Fruit fly (Drosophila melanogaster) whole organism, embryonic: ENCODE results near the gene prd.

Experiments used
- Atf-2 ChIP-seq: fragments of 200-800 bp; sonication (Bioruptor generic); optimal IDR thresholded peaks from 2 replicates; lab custom pipeline; 2016; ENCODE audit warnings: missing biosample characterization, missing genetic modification characterization
- BtbVII ChIP-seq: fragments of 200-800 bp; sonication (Bioruptor generic); optimal IDR thresholded peaks from 3 replicates; lab custom pipeline; 2017; ENCODE audit warnings: missing biosample characterization, mild to moderate bottlenecking, missing genetic modification characterization
- Bteb2 ChIP-seq: fragments of 200-800 bp; sonication (Bioruptor generic); optimal IDR thresholded peaks from 2 replicates; lab custom pipeline; 2016; ENCODE audit warnings: missing biosample characterization, missing genetic modification characterization
- CG12744 ChIP-seq: fragments of 200-800 bp; sonication (Bioruptor generic); optimal IDR thresholded peaks from 2 replicates; lab custom pipeline; 2016; ENCODE audit warnings: missing biosample characterization, missing genetic modification characterization
- CG13123 ChIP-seq: fragments of 200-800 bp; sonication (Bioruptor generic); optimal IDR thresholded peaks from 2 replicates; lab custom pipeline; 2016; ENCODE audit warnings: missing biosample characterization, missing genetic modification characterization
- CG14710 ChIP-seq: fragments of 200-800 bp; sonication (Bioruptor generic); optimal IDR thresholded peaks from 3 replicates; lab custom pipeline; 2019; ENCODE audit warnings: missing biosample characterization, mild to moderate bottlenecking, missing genetic modification characterization, moderate library complexity
- CG1602 ChIP-seq: fragments of 200-800 bp; sonication (Bioruptor generic); optimal IDR thresholded peaks from 3 replicates; lab custom pipeline; 2016; ENCODE audit warnings: missing biosample characterization, missing genetic modification characterization
- CG2712 ChIP-seq: fragments of 200-800 bp; optimal IDR thresholded peaks from 3 replicates; lab custom pipeline; 2019; ENCODE audit warnings: missing biosample characterization, mild to moderate bottlenecking, missing genetic modification characterization, moderate library complexity
- CG31365 ChIP-seq: fragments of 200-800 bp; sonication (Bioruptor generic); optimal IDR thresholded peaks from 2 replicates; lab custom pipeline; 2018; ENCODE audit warnings: missing biosample characterization, mild to moderate bottlenecking, missing genetic modification characterization
- CG3163 ChIP-seq: fragments of 200-800 bp; sonication (Bioruptor generic); optimal IDR thresholded peaks from 3 replicates; lab custom pipeline; 2016; ENCODE audit warnings: missing biosample characterization, missing genetic modification characterization
- CG32767 ChIP-seq: fragments of 200-800 bp; sonication (Bioruptor generic); IDR thresholded peaks from 2 replicates; pipeline ENCODE4 v1.3.6; 2022; ENCODE audit warnings: missing biosample characterization, missing genetic modification characterization
- CG3847 ChIP-seq: fragments of 200-800 bp; sonication (Bioruptor generic); IDR thresholded peaks from 2 replicates; pipeline ENCODE4 v1.3.6; 2022; ENCODE audit warnings: missing biosample characterization, missing genetic modification characterization
- CG42726 ChIP-seq: fragments of 200-800 bp; sonication (Bioruptor generic); IDR thresholded peaks from 2 replicates; pipeline ENCODE4 v1.3.6; 2022; ENCODE audit warnings: missing biosample characterization, missing genetic modification characterization; ENCODE audit not compliant: partially characterized antibody
- CG4730 ChIP-seq: fragments of 200-800 bp; sonication (Bioruptor generic); IDR thresholded peaks from 2 replicates; pipeline ENCODE4 v1.3.6; 2022; ENCODE audit warnings: missing biosample characterization, missing genetic modification characterization
- CG5180 ChIP-seq: fragments of 200-800 bp; sonication (Bioruptor generic); optimal IDR thresholded peaks from 3 replicates; lab custom pipeline; 2017; ENCODE audit warnings: missing biosample characterization, missing genetic modification characterization, mild to moderate bottlenecking, moderate library complexity, missing genetic modification reagents
- CG6272 ChIP-seq: fragments of 200-800 bp; sonication (Bioruptor generic); IDR thresholded peaks from 2 replicates; pipeline ENCODE4 v1.3.6; 2022; ENCODE audit warnings: missing biosample characterization, missing genetic modification characterization
- CG7963 ChIP-seq: fragments of 200-800 bp; sonication (Bioruptor generic); IDR thresholded peaks from 3 replicates; pipeline ENCODE4 v1.3.6; 2022; ENCODE audit warnings: missing biosample characterization, missing genetic modification characterization; ENCODE audit not compliant: partially characterized antibody
- CoRest ChIP-seq: fragments of 200-800 bp; sonication (Bioruptor generic); optimal IDR thresholded peaks from 3 replicates; lab custom pipeline; 2018; ENCODE audit warnings: missing biosample characterization, mild to moderate bottlenecking, missing genetic modification characterization, moderate library complexity
- Doc3 ChIP-seq: fragments of 200-800 bp; sonication (Bioruptor generic); IDR thresholded peaks from 3 replicates; pipeline ENCODE4 v1.3.6; 2022; ENCODE audit warnings: missing biosample characterization, missing genetic modification characterization; ENCODE audit not compliant: partially characterized antibody
- Fer2 ChIP-seq: fragments of 200-800 bp; sonication (Bioruptor generic); optimal IDR thresholded peaks from 2 replicates; lab custom pipeline; 2018; ENCODE audit warnings: missing biosample characterization, mild to moderate bottlenecking, missing genetic modification characterization, moderate library complexity
- MBD-R2 ChIP-seq: fragments of 200-800 bp; sonication (Bioruptor generic); IDR thresholded peaks from 2 replicates; pipeline ENCODE4 v1.3.6; 2022; ENCODE audit warnings: missing biosample characterization, missing genetic modification characterization
- Mrtf ChIP-seq: fragments of 200-800 bp; sonication (Bioruptor generic); IDR thresholded peaks from 3 replicates; pipeline ENCODE4 v1.3.6; 2022; ENCODE audit warnings: missing biosample characterization, missing genetic modification characterization
- Taf1 ChIP-seq: fragments of 200-800 bp; sonication (Bioruptor generic); IDR thresholded peaks from 2 replicates; pipeline ENCODE4 v1.3.6; 2022; ENCODE audit warnings: missing biosample characterization, missing genetic modification characterization
- Tbp ChIP-seq: fragments of >200 bp; optimal IDR thresholded peaks from 2 replicates; lab custom pipeline; 2018; ENCODE audit warnings: missing biosample characterization, missing genetic modification characterization
- Trl ChIP-seq, 3 experiments: fragments of >200 bp in 2 of 3; fragments of 200-800 bp in 1 of 3; sonication (Bioruptor generic) in 1 of 3; optimal IDR thresholded peaks; 2 replicates in 1 of 3; 3 replicates in 2 of 3; lab custom pipeline; 2016 to 2017; ENCODE audit warnings: missing biosample characterization in 1 of 3, missing genetic modification characterization in 1 of 3
- ac ChIP-seq: fragments of 200-800 bp; sonication (Bioruptor generic); optimal IDR thresholded peaks from 3 replicates; lab custom pipeline; 2017; ENCODE audit warnings: missing biosample characterization, mild to moderate bottlenecking, missing genetic modification characterization
- ap ChIP-seq: fragments of 200-800 bp; sonication (Bioruptor generic); IDR thresholded peaks from 2 replicates; pipeline ENCODE4 v1.3.6; 2022; ENCODE audit warnings: missing biosample characterization, missing genetic modification characterization
- cas ChIP-seq: fragments of 200-800 bp; sonication (Bioruptor generic); IDR thresholded peaks from 2 replicates; pipeline ENCODE4 v1.3.6; 2022; ENCODE audit warnings: missing biosample characterization, missing genetic modification characterization
- corto ChIP-seq: fragments of 200-800 bp; sonication (Bioruptor generic); optimal IDR thresholded peaks from 2 replicates; lab custom pipeline; 2016; ENCODE audit warnings: missing biosample characterization, mild to moderate bottlenecking, missing genetic modification characterization, moderate library complexity
- crc ChIP-seq: fragments of 200-800 bp; sonication (Bioruptor generic); optimal IDR thresholded peaks from 2 replicates; lab custom pipeline; 2016; ENCODE audit warnings: missing biosample characterization, missing genetic modification characterization
- crol ChIP-seq: fragments of 200-800 bp; sonication (Bioruptor generic); IDR thresholded peaks from 2 replicates; pipeline ENCODE4 v1.3.6; 2022; ENCODE audit warnings: missing biosample characterization, missing genetic modification characterization
- exex ChIP-seq: fragments of 200-800 bp; sonication (Bioruptor generic); optimal IDR thresholded peaks from 4 replicates; lab custom pipeline; 2018; ENCODE audit warnings: missing biosample characterization, mild to moderate bottlenecking, missing genetic modification characterization, moderate library complexity
- gro ChIP-seq: fragments of 200-800 bp; sonication (Bioruptor generic); optimal IDR thresholded peaks from 2 replicates; lab custom pipeline; 2016; ENCODE audit warnings: missing biosample characterization, missing genetic modification characterization
- gt ChIP-seq: fragments of 200-800 bp; sonication (Bioruptor generic); IDR thresholded peaks from 2 replicates; pipeline ENCODE4 v1.3.6; 2022; ENCODE audit warnings: missing biosample characterization, missing genetic modification characterization
- inv ChIP-seq: fragments of 200-800 bp; sonication (Bioruptor generic); IDR thresholded peaks from 2 replicates; pipeline ENCODE4 v1.3.6; 2022; ENCODE audit warnings: missing biosample characterization, missing genetic modification characterization; ENCODE audit not compliant: partially characterized antibody
- nmo ChIP-seq: fragments of 200-800 bp; sonication (Bioruptor generic); optimal IDR thresholded peaks from 2 replicates; lab custom pipeline; 2018; ENCODE audit warnings: missing biosample characterization, mild to moderate bottlenecking, missing genetic modification characterization, moderate library complexity
- pho ChIP-seq: fragments of 200-800 bp; sonication (Bioruptor generic); optimal IDR thresholded peaks from 2 replicates; lab custom pipeline; 2016; ENCODE audit warnings: missing biosample characterization, missing genetic modification characterization
- sens ChIP-seq: fragments of 200-800 bp; sonication (Bioruptor generic); peaks from one replicate; lab custom pipeline; 2016; ENCODE audit warnings: missing biosample characterization, missing genetic modification characterization
- slp2 ChIP-seq: fragments of 200-800 bp; sonication (Bioruptor generic); optimal IDR thresholded peaks from 2 replicates; lab custom pipeline; 2016; ENCODE audit warnings: missing biosample characterization, missing genetic modification characterization
- sug ChIP-seq: fragments of 200-800 bp; optimal IDR thresholded peaks from 2 replicates; lab custom pipeline; 2019; ENCODE audit warnings: missing biosample characterization, mild to moderate bottlenecking, missing genetic modification characterization, moderate library complexity
- tx ChIP-seq: fragments of 200-800 bp; sonication (Bioruptor generic); optimal IDR thresholded peaks from 2 replicates; lab custom pipeline; 2016; ENCODE audit warnings: missing biosample characterization, missing genetic modification characterization
- unpg ChIP-seq: fragments of 200-800 bp; sonication (Bioruptor generic); optimal IDR thresholded peaks from 3 replicates; lab custom pipeline; 2018; ENCODE audit warnings: missing biosample characterization, mild to moderate bottlenecking, missing genetic modification characterization, moderate library complexity
- wor ChIP-seq: fragments of 200-800 bp; sonication (Bioruptor generic); IDR thresholded peaks from 2 replicates; pipeline ENCODE4 v1.3.6; 2022; ENCODE audit warnings: missing biosample characterization, missing genetic modification characterization
- zf30C ChIP-seq: fragments of 200-800 bp; sonication (Bioruptor generic); optimal IDR thresholded peaks from 3 replicates; lab custom pipeline; 2018; ENCODE audit warnings: missing biosample characterization, mild to moderate bottlenecking, missing genetic modification characterization

prd gene

dm6 chr2L:12114159-12114558 lies 28.5 kb upstream of the prd start, which contains the start of gene CG17211:
TSS of gene CG17211 (plus strand) at chr2L:12114360.
- no peak for TF ChIP-seq ac
- no peak for TF ChIP-seq tx
- TF ChIP-seq CG2712 (tag; lab: Kevin White, UChicago): no peak
- no peak for TF ChIP-seq BtbVII (GFP tag; lab: Kevin White, UChicago)
- peak; percentile 29 for TF ChIP-seq sens (GFP tag; lab: Kevin White, UChicago)
- no peak for TF ChIP-seq Tbp (GFP tag; lab: Kevin White, UChicago)
- peak; percentile 92 for TF ChIP-seq CG5180 (GFP tag; lab: Kevin White, UChicago)
- peak in 1 of 2 experiments; percentile 17 for TF ChIP-seq Trl (optimal IDR thresholded peaks at IDR 0.05; lab: Kevin White, UChicago)
- no peak for TF ChIP-seq Trl (GFP tag; optimal IDR thresholded peaks at IDR 0.05; lab: Kevin White, UChicago)

- TF ChIP-seq CG1602 (no peak), corto (GFP tag; lab: Kevin White, UChicago) (peak; percentile 14)
Observed at dm6 chr2L:12112943-12113557, 27.4 kb upstream of the prd start.

- TF ChIP-seq crc (GFP tag; lab: Kevin White, UChicago) (no peak), CG42726 (GFP tag; lab: Robert Waterston, UW) (0 out of 2 replicates have a peak, but pooled peaks have one; percentile 6), CoRest (no peak), exex (peak; percentile 50), unpg (GFP tag; lab: Kevin White, UChicago) (no peak), Bteb2 (GFP tag; lab: Kevin White, UChicago) (no peak), Taf1 (GFP tag; lab: Robert Waterston, UW) (no peak), pho (no peak), CG6272 (GFP tag; lab: Robert Waterston, UW) (no peak), gt (GFP tag; lab: Robert Waterston, UW) (no peak), CG3847 (GFP tag; lab: Robert Waterston, UW) (no peak), cas (GFP tag; lab: Robert Waterston, UW) (no peak), CG13123 (GFP tag; lab: Kevin White, UChicago) (no peak), Fer2 (no peak), CG31365 (tag; lab: Kevin White, UChicago) (no peak)
Observed at dm6 chr2L:12110810-12111209, 25.2 kb upstream of the prd start, which contains the start of gene Phae2. TSS of gene Phae2 (plus strand) at chr2L:12111110.

dm6 chr2L:12108779-12109564 lies 23.3 kb upstream of the prd start, which contains the start of the genes Rab6 and Phae1:
TSS of gene Rab6 (minus strand) at chr2L:12109116.
TSS of gene Phae1 (plus strand) at chr2L:12109417.
- no peak for TF ChIP-seq Atf-2 (GFP tag; lab: Kevin White, UChicago)
- peak; percentile 12 for TF ChIP-seq CoRest
- peak; percentile 44; the same call in 1 of the 2 replicates for TF ChIP-seq MBD-R2
- TF ChIP-seq crol (GFP tag; lab: Robert Waterston, UW): peak; percentile 83
- TF ChIP-seq nmo (GFP tag; lab: Kevin White, UChicago): peak; percentile 44
- TF ChIP-seq Doc3 (GFP tag; lab: Robert Waterston, UW): peak; percentile 74; the same call in 2 of the 3 replicates
- TF ChIP-seq CG14710: peak; percentile 70
- TF ChIP-seq gro (GFP tag; lab: Kevin White, UChicago): peak; percentile 29
- TF ChIP-seq Mrtf (GFP tag; lab: Robert Waterston, UW): no peak
- TF ChIP-seq CG3163 (GFP tag; lab: Kevin White, UChicago): no peak
- peak; percentile 60; the same call in 1 of the 3 replicates for TF ChIP-seq CG7963 (GFP tag; lab: Robert Waterston, UW)
- TF ChIP-seq CG12744: no peak
- no peak for TF ChIP-seq ap (GFP tag; lab: Robert Waterston, UW)
- TF ChIP-seq CG32767 (GFP tag; lab: Robert Waterston, UW): no peak
- peak; percentile 10 for TF ChIP-seq sug (tag; lab: Kevin White, UChicago)
- no peak for TF ChIP-seq wor (GFP tag; lab: Robert Waterston, UW)
- TF ChIP-seq zf30C (GFP tag; lab: Kevin White, UChicago): no peak
- peak; percentile 72; the same call in 1 of the 2 replicates for TF ChIP-seq inv (GFP tag; lab: Robert Waterston, UW)
- TF ChIP-seq slp2 (GFP tag; lab: Kevin White, UChicago): no peak
- no peak for TF ChIP-seq CG4730 (GFP tag; lab: Robert Waterston, UW)
